Worm (Caenorhabditis elegans) whole organism, L2 larva: ENCODE results near the gene tyr-1.

Source experiments
- C34F6.9 ChIP-seq: fragments of 150-350 bp; optimal IDR thresholded peaks from 2 replicates; lab custom pipeline; 2014; ENCODE audit warnings: missing biosample characterization, missing genetic modification characterization
- F13H6.1 ChIP-seq: sonication (generic microtip); optimal IDR thresholded peaks from 2 replicates; lab custom pipeline; 2016; ENCODE audit warnings: missing genetic modification characterization, missing compliant biosample characterization
- R02D3.7 ChIP-seq: fragments of 150-350 bp; optimal IDR thresholded peaks from 2 replicates; lab custom pipeline; 2014; ENCODE audit warnings: missing biosample characterization, missing genetic modification characterization
- ZK546.5 ChIP-seq: sonication (generic microtip); optimal IDR thresholded peaks from 2 replicates; lab custom pipeline; 2017; ENCODE audit warnings: missing biosample characterization, missing genetic modification characterization
- alr-1 ChIP-seq: fragments of 150-350 bp; optimal IDR thresholded peaks from 2 replicates; lab custom pipeline; 2014; ENCODE audit warnings: missing biosample characterization, missing genetic modification characterization
- ama-1 ChIP-seq: fragments of 150-350 bp; optimal IDR thresholded peaks from 2 replicates; lab custom pipeline; 2018; ENCODE audit warnings: inconsistent platforms
- ceh-16 ChIP-seq: fragments of 150-350 bp; optimal IDR thresholded peaks from 2 replicates; lab custom pipeline; 2014; ENCODE audit warnings: missing biosample characterization, missing genetic modification characterization
- crh-2 ChIP-seq: sonication (generic microtip); optimal IDR thresholded peaks from 2 replicates; lab custom pipeline; 2017; ENCODE audit warnings: missing biosample characterization, missing genetic modification characterization
- fos-1 ChIP-seq: fragments of 150-350 bp; optimal IDR thresholded peaks from 2 replicates; lab custom pipeline; 2014; ENCODE audit warnings: missing biosample characterization, missing genetic modification characterization
- lin-13 ChIP-seq: fragments of 150-350 bp; optimal IDR thresholded peaks from 2 replicates; lab custom pipeline; 2014; ENCODE audit warnings: missing biosample characterization, missing genetic modification reagents, missing genetic modification characterization
- lin-39 ChIP-seq: fragments of 150-350 bp; optimal IDR thresholded peaks from 2 replicates; lab custom pipeline; 2014; ENCODE audit warnings: missing biosample characterization, missing genetic modification reagents, missing genetic modification characterization
- lsy-2 ChIP-seq, 2 experiments: fragments of 150-350 bp in 1 of 2; sonication (generic microtip) in 1 of 2; optimal IDR thresholded peaks; 2 replicates each; lab custom pipeline; 2014 to 2017; ENCODE audit warnings: missing biosample characterization in 2 of 2, missing genetic modification characterization in 2 of 2
- mab-5 ChIP-seq: fragments of 150-350 bp; optimal IDR thresholded peaks from 2 replicates; lab custom pipeline; 2014; ENCODE audit warnings: missing biosample characterization, missing genetic modification characterization
- mbf-1 ChIP-seq: sonication (generic microtip); optimal IDR thresholded peaks from 2 replicates; lab custom pipeline; 2017; ENCODE audit warnings: missing biosample characterization, missing genetic modification characterization
- mdl-1 ChIP-seq, 2 experiments: fragments of 150-350 bp in 1 of 2; sonication (generic microtip) in 1 of 2; optimal IDR thresholded peaks; 2 replicates each; lab custom pipeline; 2017; ENCODE audit warnings: missing biosample characterization in 2 of 2, missing genetic modification characterization in 2 of 2
- nhr-10 ChIP-seq: sonication (generic microtip); optimal IDR thresholded peaks from 2 replicates; lab custom pipeline; 2017; ENCODE audit warnings: missing biosample characterization, missing genetic modification characterization
- nhr-11 ChIP-seq: fragments of 150-350 bp; optimal IDR thresholded peaks from 2 replicates; lab custom pipeline; 2014; ENCODE audit warnings: missing biosample characterization, missing genetic modification characterization
- nhr-12 ChIP-seq: fragments of 150-350 bp; optimal IDR thresholded peaks from 2 replicates; lab custom pipeline; 2014; ENCODE audit warnings: missing biosample characterization, missing genetic modification characterization
- nhr-129 ChIP-seq: fragments of 150-350 bp; optimal IDR thresholded peaks from 2 replicates; lab custom pipeline; 2014; ENCODE audit warnings: missing biosample characterization, missing genetic modification characterization
- nhr-21 ChIP-seq: fragments of 150-350 bp; optimal IDR thresholded peaks from 2 replicates; lab custom pipeline; 2014; ENCODE audit warnings: missing biosample characterization, missing genetic modification characterization
- nhr-23 ChIP-seq: fragments of 150-350 bp; optimal IDR thresholded peaks from 2 replicates; lab custom pipeline; 2014; ENCODE audit warnings: missing biosample characterization, missing genetic modification reagents, missing genetic modification characterization
- nhr-25 ChIP-seq: fragments of 150-350 bp; sonication (generic microtip); optimal IDR thresholded peaks from 3 replicates; lab custom pipeline; 2014; ENCODE audit warnings: missing biosample characterization, missing genetic modification characterization
- nhr-77 ChIP-seq: fragments of 150-350 bp; optimal IDR thresholded peaks from 2 replicates; lab custom pipeline; 2014; ENCODE audit warnings: missing biosample characterization, missing genetic modification characterization
- peb-1 ChIP-seq: fragments of 150-350 bp; optimal IDR thresholded peaks from 2 replicates; lab custom pipeline; 2014; ENCODE audit warnings: missing biosample characterization, missing genetic modification characterization
- sem-4 ChIP-seq: fragments of 150-350 bp; optimal IDR thresholded peaks from 2 replicates; lab custom pipeline; 2014; ENCODE audit warnings: missing biosample characterization, missing genetic modification reagents, missing genetic modification characterization
- sma-3 ChIP-seq: sonication (generic microtip); optimal IDR thresholded peaks from 2 replicates; lab custom pipeline; 2016; ENCODE audit warnings: missing genetic modification reagents, missing genetic modification characterization, missing compliant biosample characterization
- sma-9 ChIP-seq, 2 experiments: fragments of 150-350 bp in 1 of 2; sonication (generic microtip) in 1 of 2; optimal IDR thresholded peaks; 2 replicates each; lab custom pipeline; 2014 to 2016; ENCODE audit warnings: missing genetic modification characterization in 2 of 2, mild to moderate bottlenecking in 1 of 2, missing biosample characterization in 1 of 2, missing compliant biosample characterization in 1 of 2, missing genetic modification reagents in 1 of 2, moderate library complexity in 1 of 2
- unc-62 ChIP-seq: fragments of 150-350 bp; optimal IDR thresholded peaks from 2 replicates; lab custom pipeline; 2014; ENCODE audit warnings: missing biosample characterization, missing genetic modification reagents, missing genetic modification characterization
- ztf-1 ChIP-seq: fragments of 200-800 bp; sonication (Bioruptor generic); conservative IDR thresholded peaks from 2 replicates; pipeline ENCODE4 v1.3.6; 2022; ENCODE audit warnings: missing genetic modification characterization, missing compliant biosample characterization
- ztf-4 ChIP-seq: fragments of 150-350 bp; optimal IDR thresholded peaks from 2 replicates; lab custom pipeline; 2014; ENCODE audit warnings: missing biosample characterization, missing genetic modification characterization

The tyr-1 gene

DNA sequence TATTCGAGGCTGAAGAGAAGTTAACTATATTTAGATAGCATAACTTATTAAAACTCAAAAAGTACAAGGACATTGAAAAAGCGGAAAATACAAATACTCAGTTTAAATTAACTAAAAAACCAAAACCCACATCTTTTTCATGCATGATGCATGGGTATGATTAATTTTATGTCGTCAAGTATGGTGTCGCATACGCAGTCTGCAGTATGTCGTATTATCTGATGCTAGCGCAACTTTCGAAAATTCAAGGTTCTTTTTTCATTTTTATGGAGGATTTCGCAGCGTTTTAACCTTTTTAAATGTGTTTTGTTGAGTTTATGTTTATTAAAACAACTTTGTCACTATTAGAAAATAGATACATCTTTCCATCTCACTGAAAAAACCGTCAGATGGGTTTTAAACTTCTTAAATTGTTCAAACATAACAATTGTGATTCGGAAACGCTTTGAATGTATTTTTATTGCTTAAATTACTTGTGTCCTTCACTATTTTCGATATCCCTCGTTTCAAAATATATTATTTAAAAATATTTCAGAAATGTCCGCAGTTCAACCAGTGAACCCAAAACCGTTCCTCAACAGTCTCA, 12.0 kb upstream of the tyr-1 start, which contains the start of gene snr-5:
snr-5 (plus strand) TSS at position 536 of the 586 bp plus-strand sequence.
- TF ChIP-seq lin-13: peak; percentile 27
- no peak for TF ChIP-seq nhr-11 (tag; lab: Kevin White, UChicago)
- no peak for TF ChIP-seq nhr-12 (tag; lab: Kevin White, UChicago)
- TF ChIP-seq sma-3 (GFP tag; lab: Kevin White, UChicago): no peak
- no peak for TF ChIP-seq lin-39 (tag; lab: Kevin White, UChicago)
- TF ChIP-seq C34F6.9: peak; percentile 26
- no peak for TF ChIP-seq nhr-23
- TF ChIP-seq mab-5: no peak
- TF ChIP-seq lsy-2 (tag; optimal IDR thresholded peaks at IDR 0.05; lab: Kevin White, UChicago): peak in 1 of 2 experiments; percentile 59
- TF ChIP-seq nhr-129 (tag; lab: Kevin White, UChicago): peak; percentile 25
- no peak for TF ChIP-seq mbf-1 (tag; lab: Kevin White, UChicago)

DNA sequence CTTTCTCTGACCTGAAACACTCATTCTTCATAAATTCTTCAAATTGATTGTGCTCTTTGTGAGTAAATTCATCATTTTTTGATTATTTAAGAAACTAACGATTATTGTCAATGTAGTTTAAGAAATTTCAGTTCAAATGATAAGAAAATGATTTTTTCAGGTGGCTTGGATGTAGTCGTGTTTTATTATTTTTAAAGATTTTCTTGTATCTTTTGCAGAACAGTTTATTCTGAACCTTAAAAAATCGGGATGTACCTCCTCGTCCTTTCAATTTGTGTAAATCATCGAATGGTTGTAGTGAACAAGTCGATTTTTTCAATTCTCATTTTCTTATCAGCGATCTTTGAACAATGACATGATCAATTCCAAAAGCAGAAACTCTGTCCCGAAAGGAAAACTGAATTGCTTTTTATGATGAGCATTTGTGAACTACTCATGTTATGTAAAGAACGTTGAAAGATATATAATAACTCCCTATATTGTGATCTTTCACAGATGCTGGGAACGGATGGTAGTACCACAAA, 8.3 kb upstream of the tyr-1 start, which contains the start of gene slc-17.3:
slc-17.3 (minus strand) TSS at position 51 of the 524 bp plus-strand sequence.
- peak; percentile 27 for TF ChIP-seq fos-1 (tag; lab: Kevin White, UChicago)
- TF ChIP-seq ZK546.5 (tag; lab: Kevin White, UChicago): no peak

DNA sequence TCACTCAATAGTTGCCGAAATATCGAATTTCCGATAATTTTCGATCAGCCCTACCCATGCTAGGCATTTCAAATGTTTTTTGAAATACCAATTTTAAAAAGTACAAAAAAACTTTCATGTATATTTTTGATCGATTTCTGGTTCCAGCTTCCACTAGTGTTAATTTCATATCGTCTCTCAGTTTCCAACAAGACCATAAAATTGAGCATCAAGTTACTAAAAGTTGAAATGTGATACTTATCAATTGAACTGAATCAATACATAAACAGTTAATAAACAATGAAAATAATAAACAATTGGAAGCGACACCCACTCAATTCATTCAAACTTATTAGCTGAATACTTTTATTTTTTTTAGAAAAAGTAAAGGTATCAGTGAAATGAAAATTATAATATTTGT, 7.4 kb upstream of the tyr-1 start, which contains the start of gene cup-4:
cup-4 (plus strand) TSS at position 301 of the 400 bp plus-strand sequence.
- TF ChIP-seq nhr-10 (no peak), mbf-1 (tag; lab: Kevin White, UChicago) (no peak), nhr-77 (no peak), R02D3.7 (tag; lab: Kevin White, UChicago) (no peak), nhr-23 (no peak), crh-2 (no peak), ama-1 (lab: Kevin White, UChicago) (no peak), nhr-21 (tag; lab: Kevin White, UChicago) (no peak), mdl-1 (tag; optimal IDR thresholded peaks at IDR 0.05; lab: Kevin White, UChicago) (no peak), peb-1 (tag; lab: Kevin White, UChicago) (no peak), alr-1 (no peak)
- TF ChIP-seq, all 48 proteins: peak for 0

DNA sequence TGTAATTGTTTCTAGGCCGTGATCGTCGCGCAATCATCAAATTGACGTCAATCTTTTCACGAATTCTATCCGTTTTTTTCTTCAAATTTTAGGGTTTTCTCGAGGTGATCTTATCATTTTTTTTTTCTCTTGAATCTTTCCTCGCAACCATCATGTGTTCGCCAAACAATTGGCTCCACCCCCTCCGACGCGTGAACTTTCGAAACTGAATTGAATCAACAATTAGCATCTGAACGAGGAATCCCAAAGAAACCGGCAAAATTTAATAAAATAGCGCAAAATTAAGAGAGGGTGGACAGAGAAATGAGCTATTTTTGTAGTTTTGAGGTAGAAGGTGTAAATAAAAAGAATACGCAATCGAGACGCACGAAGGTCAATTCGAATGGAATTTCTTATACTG, 805 bp upstream of the tyr-1 start:
- TF ChIP-seq nhr-129 (tag; lab: Kevin White, UChicago): peak; percentile 3
- no peak for TF ChIP-seq peb-1 (tag; lab: Kevin White, UChicago)
- no peak for TF ChIP-seq ceh-16 (tag; lab: Kevin White, UChicago)
- TF ChIP-seq ztf-1: no peak
- peak; percentile 72 for TF ChIP-seq sma-3 (GFP tag; lab: Kevin White, UChicago)
- TF ChIP-seq fos-1 (tag; lab: Kevin White, UChicago): peak; percentile 27
- TF ChIP-seq nhr-25 (tag; lab: Kevin White, UChicago): peak; percentile 33

DNA sequence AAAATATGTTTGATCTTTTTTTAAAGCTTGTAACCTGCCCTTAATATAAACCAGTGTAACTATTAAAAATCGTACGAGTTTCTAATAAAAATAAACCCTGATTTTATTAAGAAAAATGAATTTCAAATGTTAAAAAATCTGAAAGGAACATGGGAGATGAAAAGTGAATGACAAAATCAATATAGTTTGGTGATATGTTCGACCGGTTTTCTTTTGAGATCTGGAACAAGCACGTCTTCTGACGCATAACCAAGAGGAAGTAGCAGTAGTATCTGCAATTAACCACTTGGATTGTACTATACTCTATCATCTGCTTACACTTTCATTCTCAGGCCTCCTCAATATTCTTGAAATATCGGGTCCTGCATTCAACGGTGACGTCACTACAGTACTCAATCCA, 3.5 kb downstream of the tyr-1 start:
- TF ChIP-seq nhr-25 (tag; lab: Kevin White, UChicago) (peak; percentile 24), sma-9 (GFP tag; optimal IDR thresholded peaks at IDR 0.05; lab: Kevin White, UChicago) (no peak), sma-9 (tag; optimal IDR thresholded peaks at IDR 0.05; lab: Kevin White, UChicago) (no peak)

DNA sequence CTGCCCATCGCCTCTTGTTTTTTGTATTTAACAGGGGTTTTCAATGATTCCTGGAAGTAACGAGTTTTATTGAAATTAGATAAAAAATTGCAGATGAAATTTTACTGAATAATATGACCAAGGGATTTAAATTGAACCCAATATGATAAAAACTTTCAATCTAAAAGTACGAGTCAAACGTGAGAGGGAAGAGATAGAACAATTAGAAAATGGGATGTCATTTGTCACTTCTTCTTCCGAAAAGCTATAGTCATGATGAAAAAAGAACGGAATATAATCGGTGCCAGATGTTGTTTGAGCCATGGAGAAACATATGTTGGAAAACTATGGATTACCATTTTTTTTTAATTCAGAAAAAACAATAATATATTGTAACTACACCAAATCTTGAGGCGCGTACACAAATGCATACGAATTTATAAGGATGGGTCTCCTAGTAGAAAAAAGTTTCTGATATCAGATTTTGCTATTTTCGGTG, 5.3 kb downstream of the tyr-1 start, which contains the start of gene sup-18:
sup-18 (minus strand) TSS at position 51 of the 478 bp plus-strand sequence.
- TF ChIP-seq fos-1 (tag; lab: Kevin White, UChicago): no peak
- TF ChIP-seq sma-3 (GFP tag; lab: Kevin White, UChicago): no peak
- TF ChIP-seq ceh-16 (tag; lab: Kevin White, UChicago): no peak
- TF ChIP-seq unc-62 (GFP tag; lab: Kevin White, UChicago): no peak
- TF ChIP-seq sem-4 (tag; lab: Kevin White, UChicago): no peak
- no peak for TF ChIP-seq ztf-4 (tag; lab: Kevin White, UChicago)
- no peak for TF ChIP-seq F13H6.1 (tag; lab: Kevin White, UChicago)
